Worm (Caenorhabditis elegans) whole organism, mixed stage, embryonic: ENCODE measurements around the gene tag-297.

Source experiments
- M03D4.4 ChIP-seq: sonication (generic microtip); optimal IDR thresholded peaks from 2 replicates; lab custom pipeline; 2017; ENCODE audit warnings: mild to moderate bottlenecking, missing genetic modification characterization, missing compliant biosample characterization
- ceh-39 ChIP-seq: fragments of 150-350 bp; optimal IDR thresholded peaks from 2 replicates; lab custom pipeline; 2014; ENCODE audit warnings: missing biosample characterization, missing genetic modification characterization
- ceh-43 ChIP-seq: fragments of 200-800 bp; sonication (Bioruptor generic); optimal IDR thresholded peaks from 2 replicates; lab custom pipeline; 2018; ENCODE audit warnings: mild to moderate bottlenecking, missing genetic modification characterization, moderate library complexity, missing compliant biosample characterization
- ceh-83 ChIP-seq: fragments of 200-800 bp; sonication (Bioruptor generic); optimal IDR thresholded peaks from 2 replicates; lab custom pipeline; 2018; ENCODE audit warnings: mild to moderate bottlenecking, missing genetic modification characterization, missing compliant biosample characterization
- ces-1 ChIP-seq: fragments of 150-350 bp; optimal IDR thresholded peaks from 2 replicates; lab custom pipeline; 2014; ENCODE audit warnings: missing biosample characterization, missing genetic modification reagents, missing genetic modification characterization
- cnd-1 ChIP-seq: fragments of 200-800 bp; sonication (Bioruptor generic); optimal IDR thresholded peaks from 2 replicates; lab custom pipeline; 2018; ENCODE audit warnings: mild to moderate bottlenecking, missing genetic modification characterization, missing compliant biosample characterization
- drap-1 ChIP-seq: fragments of 200-800 bp; sonication (Bioruptor generic); optimal IDR thresholded peaks from 3 replicates; lab custom pipeline; 2018; ENCODE audit warnings: mild to moderate bottlenecking, missing genetic modification characterization, missing compliant biosample characterization
- elt-1 ChIP-seq: sonication (generic microtip); optimal IDR thresholded peaks from 2 replicates; lab custom pipeline; 2017; ENCODE audit warnings: missing genetic modification characterization, mild to moderate bottlenecking, missing compliant biosample characterization, antibody characterized with exemption, moderate library complexity, borderline replicate concordance; ENCODE audit not compliant: insufficient read depth
- elt-3 ChIP-seq: fragments of 150-350 bp; optimal IDR thresholded peaks from 2 replicates; lab custom pipeline; 2014; ENCODE audit warnings: missing biosample characterization, missing genetic modification characterization
- flh-1 ChIP-seq: fragments of 200-800 bp; sonication (Bioruptor generic); optimal IDR thresholded peaks from 2 replicates; lab custom pipeline; 2018; ENCODE audit warnings: mild to moderate bottlenecking, missing genetic modification characterization, moderate library complexity, missing compliant biosample characterization
- ham-2 ChIP-seq: fragments of 200-800 bp; sonication (Bioruptor generic); optimal IDR thresholded peaks from 2 replicates; lab custom pipeline; 2018; ENCODE audit warnings: mild to moderate bottlenecking, missing genetic modification characterization, missing compliant biosample characterization
- hlh-1 ChIP-seq: fragments of 150-350 bp; optimal IDR thresholded peaks from 2 replicates; lab custom pipeline; 2014; ENCODE audit warnings: missing biosample characterization, missing genetic modification reagents, missing genetic modification characterization
- lin-13 ChIP-seq: fragments of 150-350 bp; optimal IDR thresholded peaks from 2 replicates; lab custom pipeline; 2014; ENCODE audit warnings: missing biosample characterization, missing genetic modification characterization
- lin-32 ChIP-seq: fragments of 200-800 bp; sonication (Bioruptor generic); optimal IDR thresholded peaks from 2 replicates; lab custom pipeline; 2018; ENCODE audit warnings: mild to moderate bottlenecking, missing genetic modification characterization, missing compliant biosample characterization
- lsy-2 ChIP-seq: fragments of 150-350 bp; optimal IDR thresholded peaks from 2 replicates; lab custom pipeline; 2014; ENCODE audit warnings: missing biosample characterization, missing genetic modification characterization
- mab-5 ChIP-seq: fragments of 150-350 bp; optimal IDR thresholded peaks from 2 replicates; lab custom pipeline; 2014; ENCODE audit warnings: missing biosample characterization, missing genetic modification characterization
- mls-2 ChIP-seq: sonication (generic microtip); optimal IDR thresholded peaks from 2 replicates; lab custom pipeline; 2016; ENCODE audit warnings: mild to moderate bottlenecking, missing genetic modification characterization, moderate library complexity, missing compliant biosample characterization
- nhr-12 ChIP-seq: fragments of 150-350 bp; optimal IDR thresholded peaks from 2 replicates; lab custom pipeline; 2014; ENCODE audit warnings: missing biosample characterization, missing genetic modification characterization
- nhr-237 ChIP-seq: fragments of 150-350 bp; optimal IDR thresholded peaks from 2 replicates; lab custom pipeline; 2014; ENCODE audit warnings: missing biosample characterization, missing genetic modification characterization
- nhr-28 ChIP-seq: fragments of 150-350 bp; optimal IDR thresholded peaks from 2 replicates; lab custom pipeline; 2014; ENCODE audit warnings: missing biosample characterization, missing genetic modification characterization
- nhr-76 ChIP-seq: sonication (generic microtip); optimal IDR thresholded peaks from 2 replicates; lab custom pipeline; 2017; ENCODE audit warnings: missing biosample characterization, missing genetic modification characterization
- pha-4 ChIP-seq: fragments of 150-350 bp; optimal IDR thresholded peaks from 2 replicates; lab custom pipeline; 2018; ENCODE audit warnings: missing biosample characterization, missing genetic modification reagents, missing genetic modification characterization
- sem-2 ChIP-seq: fragments of 200-800 bp; sonication (Bioruptor generic); optimal IDR thresholded peaks from 2 replicates; lab custom pipeline; 2018; ENCODE audit warnings: mild to moderate bottlenecking, missing genetic modification characterization, missing compliant biosample characterization
- snpc-4 ChIP-seq: fragments of 150-350 bp; optimal IDR thresholded peaks from 2 replicates; lab custom pipeline; 2014; ENCODE audit warnings: missing biosample characterization, missing genetic modification characterization
- sptf-1 ChIP-seq: sonication (generic microtip); optimal IDR thresholded peaks from 2 replicates; lab custom pipeline; 2017; ENCODE audit warnings: mild to moderate bottlenecking, missing genetic modification characterization, moderate library complexity, missing compliant biosample characterization
- tbx-8 ChIP-seq: fragments of 200-800 bp; sonication (Bioruptor generic); optimal IDR thresholded peaks from 2 replicates; lab custom pipeline; 2018; ENCODE audit warnings: mild to moderate bottlenecking, missing genetic modification characterization, moderate library complexity, missing compliant biosample characterization
- unc-120 ChIP-seq: sonication (generic microtip); optimal IDR thresholded peaks from 2 replicates; lab custom pipeline; 2017; ENCODE audit warnings: missing genetic modification characterization, missing compliant biosample characterization; ENCODE audit not compliant: poor library complexity, severe bottlenecking
- unc-39 ChIP-seq: fragments of 150-350 bp; optimal IDR thresholded peaks from 2 replicates; lab custom pipeline; 2014; ENCODE audit warnings: missing biosample characterization, missing genetic modification characterization
- ztf-11 ChIP-seq: fragments of 150-350 bp; optimal IDR thresholded peaks from 2 replicates; lab custom pipeline; 2014; ENCODE audit warnings: missing biosample characterization, missing genetic modification characterization

The tag-297 gene

ce11 chrII:14609297-14609937, 18.0 kb upstream of the tag-297 start:
- TF ChIP-seq sptf-1 (tag; lab: Kevin White, UChicago) (no peak), lsy-2 (tag; lab: Kevin White, UChicago) (no peak), ceh-43 (no peak), nhr-237 (tag; lab: Kevin White, UChicago) (no peak), hlh-1 (tag; lab: Kevin White, UChicago) (no peak), nhr-28 (no peak), unc-39 (tag; lab: Kevin White, UChicago) (no peak), ztf-11 (tag; lab: Kevin White, UChicago) (no peak), M03D4.4 (tag; lab: Kevin White, UChicago) (no peak), lin-13 (tag; lab: Kevin White, UChicago) (no peak), cnd-1 (no peak)
- TF ChIP-seq, all 35 proteins: peak for 0

ce11 chrII:14610492-14611142, 16.8 kb upstream of the tag-297 start:
- TF ChIP-seq ces-1 (no peak), elt-1 (tag; lab: Kevin White, UChicago) (no peak), tbx-8 (GFP tag; lab: Kevin White, UChicago) (no peak), flh-1 (GFP tag; lab: Kevin White, UChicago) (no peak), ztf-11 (tag; lab: Kevin White, UChicago) (no peak), pha-4 (no peak), ceh-83 (GFP tag; lab: Kevin White, UChicago) (no peak), M03D4.4 (tag; lab: Kevin White, UChicago) (no peak), mab-5 (tag; lab: Kevin White, UChicago) (no peak), ceh-43 (no peak), nhr-28 (no peak), sem-2 (GFP tag; lab: Kevin White, UChicago) (no peak)

DNA sequence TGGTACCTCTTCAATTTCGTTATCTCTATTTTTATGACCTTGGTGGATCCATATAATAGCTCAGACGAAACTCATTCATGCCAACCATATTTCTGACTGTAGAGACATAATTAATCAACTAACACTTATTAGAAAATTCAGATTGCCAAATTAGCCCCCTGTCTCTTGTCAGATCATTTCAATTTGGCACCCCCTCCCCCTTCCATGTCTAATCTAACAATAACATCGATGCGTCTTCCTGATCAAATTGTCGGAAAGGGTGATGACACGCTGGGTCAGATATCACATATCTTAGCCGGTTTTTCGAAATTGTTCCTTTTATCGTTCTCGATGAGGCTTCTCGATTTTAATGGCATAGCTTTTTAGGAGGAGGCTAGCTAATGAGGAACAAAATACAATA, 16.1 kb upstream of the tag-297 start:
- TF ChIP-seq drap-1 (GFP tag; lab: Kevin White, UChicago) = no peak
- no peak for TF ChIP-seq tbx-8 (GFP tag; lab: Kevin White, UChicago)
- TF ChIP-seq ham-2 (GFP tag; lab: Kevin White, UChicago) = peak; percentile 31
- no peak for TF ChIP-seq flh-1 (GFP tag; lab: Kevin White, UChicago)
- peak; percentile 52 for TF ChIP-seq elt-1 (tag; lab: Kevin White, UChicago)
- TF ChIP-seq unc-120 (tag; lab: Kevin White, UChicago) = no peak
- TF ChIP-seq nhr-76 = no peak
- TF ChIP-seq nhr-28 = no peak
- TF ChIP-seq pha-4 = no peak

ce11 chrII:14615735-14616134, 11.7 kb upstream of the tag-297 start, which contains the start of gene mltn-9:
Gene mltn-9, plus strand, starts transcription at chrII:14616035.
- no peak for TF ChIP-seq ceh-83 (GFP tag; lab: Kevin White, UChicago)
- no peak for TF ChIP-seq lsy-2 (tag; lab: Kevin White, UChicago)
- TF ChIP-seq lin-13 (tag; lab: Kevin White, UChicago) = no peak
- TF ChIP-seq unc-120 (tag; lab: Kevin White, UChicago) = no peak
- TF ChIP-seq cnd-1 = no peak
- no peak for TF ChIP-seq lin-32 (GFP tag; lab: Kevin White, UChicago)

ce11 chrII:14616402-14616801, 11.0 kb upstream of the tag-297 start:
- TF ChIP-seq nhr-76 (no peak), mls-2 (tag; lab: Kevin White, UChicago) (no peak), unc-39 (tag; lab: Kevin White, UChicago) (no peak), ham-2 (GFP tag; lab: Kevin White, UChicago) (no peak), sptf-1 (tag; lab: Kevin White, UChicago) (no peak), nhr-237 (tag; lab: Kevin White, UChicago) (no peak), unc-120 (tag; lab: Kevin White, UChicago) (no peak), pha-4 (no peak)

DNA sequence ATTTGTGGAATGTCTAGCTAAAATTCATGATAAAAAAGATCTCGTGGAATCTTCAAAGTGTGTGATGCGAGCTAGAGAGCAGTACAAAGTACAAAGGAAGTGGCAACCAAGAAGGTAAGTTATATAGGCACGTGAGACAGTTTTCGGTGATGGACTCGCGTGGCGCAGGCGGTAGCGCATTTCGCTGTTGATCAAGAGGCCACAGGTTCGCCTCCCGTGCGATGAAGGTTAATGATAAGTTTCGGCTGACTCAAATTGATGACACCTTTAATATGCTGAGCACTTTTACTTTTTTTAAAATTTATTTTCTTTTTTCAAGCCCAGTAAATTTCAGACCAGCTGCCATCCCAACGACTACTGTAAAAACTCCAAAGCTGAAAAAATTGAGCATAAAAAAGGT, 10.5 kb upstream of the tag-297 start:
- TF ChIP-seq tbx-8 (GFP tag; lab: Kevin White, UChicago) = no peak
- no peak for TF ChIP-seq lin-32 (GFP tag; lab: Kevin White, UChicago)
- TF ChIP-seq nhr-28 = no peak
- TF ChIP-seq ztf-11 (tag; lab: Kevin White, UChicago) = no peak
- TF ChIP-seq sem-2 (GFP tag; lab: Kevin White, UChicago) = no peak
- no peak for TF ChIP-seq flh-1 (GFP tag; lab: Kevin White, UChicago)
- no peak for TF ChIP-seq nhr-12 (tag; lab: Kevin White, UChicago)
- TF ChIP-seq elt-3 = no peak
- TF ChIP-seq ceh-39 (tag; lab: Kevin White, UChicago) = no peak
- no peak for TF ChIP-seq pha-4
- TF ChIP-seq nhr-237 (tag; lab: Kevin White, UChicago) = no peak
- TF ChIP-seq sptf-1 (tag; lab: Kevin White, UChicago) = no peak
- TF ChIP-seq drap-1 (GFP tag; lab: Kevin White, UChicago) = no peak
- no peak for TF ChIP-seq ces-1
- TF ChIP-seq mab-5 (tag; lab: Kevin White, UChicago) = no peak
- no peak for TF ChIP-seq snpc-4 (tag; lab: Kevin White, UChicago)
